Fruit fly (Drosophila melanogaster): ENCODE results near the gene Pih1D1.

DNA sequence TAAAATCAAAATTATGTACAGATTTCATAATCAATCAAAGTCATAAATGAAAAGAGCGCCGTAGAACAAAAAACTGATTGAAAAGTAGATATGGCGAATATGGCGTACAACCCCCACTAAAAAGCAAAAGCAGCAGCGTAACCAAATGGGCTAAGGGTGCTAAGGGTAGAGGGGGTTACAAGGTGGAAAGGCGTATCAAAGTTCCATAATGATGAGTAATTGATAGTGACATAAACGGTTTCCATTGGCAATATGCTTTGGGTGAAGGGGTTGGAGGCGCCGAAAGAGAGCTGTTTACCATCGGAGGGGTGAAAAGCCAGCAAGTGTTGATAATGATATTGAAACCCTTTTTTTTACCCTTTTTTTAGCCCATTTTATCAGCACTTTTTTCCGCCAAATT lies 49.3 kb downstream of the Pih1D1 start:
- TF ChIP-seq Mnt (GFP tag; optimal IDR thresholded peaks at IDR 0.05) = no peak
- no peak for TF ChIP-seq CG7101 (tag; optimal IDR thresholded peaks at IDR 0.05)
- no peak for TF ChIP-seq bab1 (GFP tag; optimal IDR thresholded peaks at IDR 0.05)
- no peak for TF ChIP-seq kay (GFP tag; ENCODE audit: borderline replicate concordance)
- no peak for TF ChIP-seq tj (GFP tag; optimal IDR thresholded peaks at IDR 0.05)
- TF ChIP-seq ovo (GFP tag; optimal IDR thresholded peaks at IDR 0.05) = no peak
- TF ChIP-seq CG14711 (tag; optimal IDR thresholded peaks at IDR 0.05) = no peak
- TF ChIP-seq Crg-1 (GFP tag; optimal IDR thresholded peaks at IDR 0.05) = no peak

Data from whole organism, adult.